Fruit fly (Drosophila melanogaster): Measurements from ENCODE around the gene CG15882.
A peak's percentile ranks its signal among the peaks of the same experiment; 100 is the strongest.

Gene CG15882

DNA sequence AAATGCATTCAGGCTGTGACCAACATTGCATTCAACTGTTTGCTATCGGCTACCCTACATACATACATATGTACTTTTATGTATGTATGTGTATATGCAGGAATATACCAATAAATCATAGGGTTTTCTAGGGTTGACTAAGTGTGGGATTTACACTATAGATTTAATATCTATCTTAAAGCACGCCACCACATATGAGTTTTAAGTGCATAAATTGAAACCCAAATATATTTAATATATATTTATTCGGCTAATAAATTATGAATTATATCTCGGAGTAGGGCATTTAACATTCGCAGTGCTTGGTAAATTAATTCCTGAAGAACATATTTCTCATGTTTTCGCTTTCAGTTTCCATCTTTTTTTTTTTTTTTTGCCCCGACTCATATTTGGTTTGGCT is 35.8 kb upstream of the CG15882 start:
- TF ChIP-seq CG1620 (GFP tag; optimal IDR thresholded peaks at IDR 0.05) (no peak), pad (GFP tag; optimal IDR thresholded peaks at IDR 0.05) (no peak), Clk (GFP tag; optimal IDR thresholded peaks at IDR 0.05) (no peak), cnc (optimal IDR thresholded peaks at IDR 0.05) (no peak), ovo (GFP tag; optimal IDR thresholded peaks at IDR 0.05) (no peak), CG14711 (tag; optimal IDR thresholded peaks at IDR 0.05) (peak; percentile 64), toe (GFP tag; optimal IDR thresholded peaks at IDR 0.05) (no peak), Crg-1 (GFP tag; optimal IDR thresholded peaks at IDR 0.05) (no peak), bab1 (GFP tag; optimal IDR thresholded peaks at IDR 0.05) (no peak), kay (GFP tag; ENCODE audit: borderline replicate concordance) (no peak), CG7101 (tag; optimal IDR thresholded peaks at IDR 0.05) (peak; percentile 2), tj (GFP tag; optimal IDR thresholded peaks at IDR 0.05) (no peak)

DNA sequence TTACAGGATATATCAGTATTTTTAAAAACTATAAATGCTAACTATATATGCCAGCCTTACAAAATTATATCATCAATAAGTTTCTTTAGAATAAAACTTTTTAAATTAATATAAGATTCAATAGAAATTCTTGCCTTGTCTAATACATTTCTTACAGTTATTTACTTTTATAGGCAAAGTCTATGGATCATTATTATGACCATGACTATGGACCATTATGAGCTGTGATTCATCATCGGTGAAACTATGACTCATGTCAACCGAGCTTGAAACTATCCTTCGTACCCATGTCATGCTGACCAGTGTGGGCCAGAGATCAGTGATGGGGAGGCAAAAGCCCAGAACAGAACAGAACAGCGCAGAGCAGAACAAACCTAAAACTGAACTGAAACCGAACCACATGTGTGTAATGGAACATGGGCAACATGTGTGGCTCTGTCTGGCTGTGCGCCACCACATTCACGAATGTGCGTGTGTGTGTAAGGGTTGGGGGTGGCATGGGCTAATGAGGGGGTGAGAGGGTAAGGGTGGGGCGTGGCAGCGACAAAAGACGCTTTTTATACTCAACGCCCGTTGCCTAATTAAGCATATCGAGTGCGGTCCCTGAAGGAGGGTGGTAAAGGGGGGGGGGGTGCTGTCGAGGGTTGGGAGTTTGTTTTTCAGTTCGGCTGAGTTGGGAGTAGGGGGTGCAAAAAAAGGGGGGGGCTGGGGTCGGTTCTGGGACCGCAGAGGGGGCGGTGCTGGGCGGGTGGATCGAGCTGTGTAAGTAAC is 34.5 kb upstream of the CG15882 start:
- TF ChIP-seq bab1 (GFP tag; optimal IDR thresholded peaks at IDR 0.05) (no peak), CG1620 (GFP tag; optimal IDR thresholded peaks at IDR 0.05) (no peak), cic (GFP tag; optimal IDR thresholded peaks at IDR 0.05) (no peak)

DNA sequence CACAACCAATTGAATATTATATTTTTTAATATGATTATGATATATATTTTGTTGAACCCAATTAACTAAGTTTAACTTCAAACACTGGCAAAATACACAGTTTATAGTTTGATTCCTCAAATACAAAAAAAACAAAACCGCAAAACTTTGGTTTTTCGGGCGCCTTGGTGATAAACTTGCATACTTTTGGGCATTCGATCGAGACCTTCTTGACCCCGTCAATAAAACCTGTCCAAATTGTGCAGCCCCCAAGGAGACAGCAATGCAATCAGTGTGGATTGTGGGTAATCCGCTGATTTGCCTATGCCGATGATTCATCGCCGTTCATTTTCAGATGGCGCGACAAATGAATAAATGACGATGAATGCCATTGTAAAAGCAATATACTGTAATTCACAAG is 33.3 kb upstream of the CG15882 start:
- no peak for TF ChIP-seq toe (GFP tag; optimal IDR thresholded peaks at IDR 0.05)
- TF ChIP-seq CG11617 (GFP tag; optimal IDR thresholded peaks at IDR 0.05), result no peak

DNA sequence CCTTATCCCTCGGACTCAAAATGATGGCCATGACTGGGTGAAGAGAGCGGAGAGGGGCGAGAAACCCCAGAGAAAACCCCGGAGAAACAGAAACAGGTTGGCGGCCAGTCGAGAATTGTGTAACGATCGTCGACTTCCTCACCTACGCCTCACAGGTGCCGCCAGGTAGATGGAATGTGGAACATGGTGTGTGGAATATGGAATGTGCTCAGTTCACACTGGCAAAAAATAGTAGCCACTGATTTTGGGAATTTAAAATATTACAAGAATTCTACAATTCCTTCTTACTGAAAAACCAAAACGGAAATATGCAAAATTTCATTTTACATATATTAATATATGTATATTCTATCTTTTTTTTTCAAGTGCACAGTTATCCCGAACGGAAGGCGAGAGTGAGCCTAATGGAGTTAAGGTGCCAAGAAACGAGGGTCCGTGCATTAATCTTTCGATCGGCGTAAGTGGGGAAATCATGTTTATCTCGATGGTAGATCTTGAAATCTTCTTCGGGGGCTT is 31.8 kb upstream of the CG15882 start:
- TF ChIP-seq pad (GFP tag; optimal IDR thresholded peaks at IDR 0.05) (no peak), CG11617 (GFP tag; optimal IDR thresholded peaks at IDR 0.05) (no peak), kay (GFP tag; ENCODE audit: borderline replicate concordance) (no peak), tj (GFP tag; optimal IDR thresholded peaks at IDR 0.05) (no peak), CG1620 (GFP tag; optimal IDR thresholded peaks at IDR 0.05) (no peak), CG14711 (tag; optimal IDR thresholded peaks at IDR 0.05) (peak; percentile 35), CG12768 (GFP tag; optimal IDR thresholded peaks at IDR 0.05) (no peak), CG7045 (GFP tag; optimal IDR thresholded peaks at IDR 0.05) (peak; percentile 13), cnc (optimal IDR thresholded peaks at IDR 0.05) (no peak), Clk (GFP tag; optimal IDR thresholded peaks at IDR 0.05) (no peak), CG5204 (GFP tag; optimal IDR thresholded peaks at IDR 0.05) (peak; percentile 18), Crg-1 (GFP tag; optimal IDR thresholded peaks at IDR 0.05) (no peak), ovo (GFP tag; optimal IDR thresholded peaks at IDR 0.05) (no peak), toe (GFP tag; optimal IDR thresholded peaks at IDR 0.05) (no peak), CG33017 (tag; optimal IDR thresholded peaks at IDR 0.05) (no peak), CG7101 (tag; optimal IDR thresholded peaks at IDR 0.05) (peak; percentile 8)

DNA sequence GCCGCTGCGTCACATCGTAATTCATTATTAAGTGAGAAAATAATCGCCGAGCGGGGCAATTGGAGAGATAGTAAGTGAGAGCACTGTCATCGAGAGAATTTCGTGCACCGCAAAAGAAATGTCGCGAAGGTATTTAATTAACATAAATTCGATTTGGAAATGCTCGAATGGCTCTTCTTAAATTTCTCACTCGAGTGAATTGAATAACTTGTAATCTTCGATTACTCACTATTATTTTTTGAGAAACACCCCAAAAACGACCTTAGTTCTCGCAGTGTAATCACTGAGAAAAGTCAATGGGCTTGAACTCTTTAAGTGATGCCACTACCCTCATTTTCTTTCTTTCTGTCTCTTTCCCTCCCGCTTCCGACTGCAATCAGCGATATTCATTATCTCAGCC is 30.8 kb upstream of the CG15882 start:
- TF ChIP-seq Clk (GFP tag; optimal IDR thresholded peaks at IDR 0.05) (peak; percentile 22), tj (GFP tag; optimal IDR thresholded peaks at IDR 0.05) (peak; percentile 37), ovo (GFP tag; optimal IDR thresholded peaks at IDR 0.05) (no peak), CG5204 (GFP tag; optimal IDR thresholded peaks at IDR 0.05) (peak; percentile 53), CG33017 (tag; optimal IDR thresholded peaks at IDR 0.05) (peak; percentile 81), Mnt (GFP tag; optimal IDR thresholded peaks at IDR 0.05) (peak; percentile 35), cnc (optimal IDR thresholded peaks at IDR 0.05) (no peak), Hr96 (GFP tag; optimal IDR thresholded peaks at IDR 0.05) (peak; percentile 46), toe (GFP tag; optimal IDR thresholded peaks at IDR 0.05) (no peak), CG14711 (tag; optimal IDR thresholded peaks at IDR 0.05) (peak; percentile 83), cic (GFP tag; optimal IDR thresholded peaks at IDR 0.05) (peak; percentile 47), CG1620 (GFP tag; optimal IDR thresholded peaks at IDR 0.05) (no peak), CG12768 (GFP tag; optimal IDR thresholded peaks at IDR 0.05) (peak; percentile 72), kay (GFP tag; ENCODE audit: borderline replicate concordance) (no peak), CG7045 (GFP tag; optimal IDR thresholded peaks at IDR 0.05) (peak; percentile 67), CG11617 (GFP tag; optimal IDR thresholded peaks at IDR 0.05) (peak; percentile 54), pad (GFP tag; optimal IDR thresholded peaks at IDR 0.05) (peak; percentile 55), Crg-1 (GFP tag; optimal IDR thresholded peaks at IDR 0.05) (peak; percentile 58), CG7101 (tag; optimal IDR thresholded peaks at IDR 0.05) (peak; percentile 82), bab1 (GFP tag; optimal IDR thresholded peaks at IDR 0.05) (peak; percentile 82)

DNA sequence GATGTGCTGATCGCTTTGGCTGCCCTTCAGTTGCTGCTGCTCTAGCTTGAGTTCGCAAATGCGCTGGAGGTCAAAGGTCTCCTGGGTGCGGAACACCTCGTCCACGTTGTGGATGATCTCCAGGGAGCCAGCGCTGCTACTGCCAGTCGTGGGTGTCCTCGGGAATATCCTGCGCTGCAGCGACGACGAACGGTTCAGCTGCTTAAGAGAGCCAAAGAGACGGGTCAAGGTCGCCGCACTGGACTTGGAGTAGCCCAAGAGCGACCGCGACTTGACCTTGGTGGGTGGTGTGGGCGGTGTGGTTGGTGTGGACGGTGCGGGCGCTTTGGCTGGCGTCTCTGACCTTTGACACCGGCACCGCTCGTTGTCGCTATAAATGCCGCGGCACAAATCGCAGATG is 30.1 kb upstream of the CG15882 start:
- TF ChIP-seq Crg-1 (GFP tag; optimal IDR thresholded peaks at IDR 0.05) (no peak), CG7045 (GFP tag; optimal IDR thresholded peaks at IDR 0.05) (no peak), Hr96 (GFP tag; optimal IDR thresholded peaks at IDR 0.05) (no peak), CG14711 (tag; optimal IDR thresholded peaks at IDR 0.05) (no peak), CG11617 (GFP tag; optimal IDR thresholded peaks at IDR 0.05) (no peak), CG1620 (GFP tag; optimal IDR thresholded peaks at IDR 0.05) (no peak), bab1 (GFP tag; optimal IDR thresholded peaks at IDR 0.05) (no peak), CG5204 (GFP tag; optimal IDR thresholded peaks at IDR 0.05) (no peak)

Data from whole organism, adult.